Fruit fly (Drosophila melanogaster) ovary, adult (tissue): ENCODE results near the gene CG13891.

Experiments
- CG17801 ChIP-seq: fragments of 200-800 bp; optimal IDR thresholded peaks from 2 replicates; lab custom pipeline; 2019; ENCODE audit warnings: missing biosample characterization, mild to moderate bottlenecking, missing genetic modification characterization, moderate library complexity; ENCODE audit not compliant: partially characterized antibody

Gene CG13891

dm6 chr3L:433806-434205 is at the start of gene CG13891:
TSS of gene CG13891 (minus strand) at chr3L:433906.
- TF ChIP-seq CG17801 (GFP tag; lab: Kevin White, UChicago), result no peak

DNA sequence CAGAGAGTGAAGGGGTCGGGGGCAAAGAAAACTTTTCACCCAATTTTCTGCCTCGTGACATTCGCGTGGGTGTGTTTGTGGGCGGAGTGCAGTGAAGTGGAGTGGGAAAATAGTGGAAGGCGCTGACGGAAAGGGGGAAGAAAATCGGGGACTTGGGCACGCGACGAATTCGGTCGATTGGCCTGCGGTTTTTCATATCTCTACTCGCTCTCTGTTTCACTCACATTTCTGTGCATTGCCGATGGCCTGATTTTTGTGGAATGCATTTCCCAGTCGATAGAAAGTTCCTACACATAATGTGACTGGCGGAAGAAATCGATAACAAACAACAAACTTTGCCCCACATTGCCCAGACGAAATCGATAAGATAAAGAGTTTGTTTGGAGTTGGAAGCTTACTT is 39.4 kb upstream of the CG13891 start:
- TF ChIP-seq CG17801 (GFP tag; lab: Kevin White, UChicago), result no peak

DNA sequence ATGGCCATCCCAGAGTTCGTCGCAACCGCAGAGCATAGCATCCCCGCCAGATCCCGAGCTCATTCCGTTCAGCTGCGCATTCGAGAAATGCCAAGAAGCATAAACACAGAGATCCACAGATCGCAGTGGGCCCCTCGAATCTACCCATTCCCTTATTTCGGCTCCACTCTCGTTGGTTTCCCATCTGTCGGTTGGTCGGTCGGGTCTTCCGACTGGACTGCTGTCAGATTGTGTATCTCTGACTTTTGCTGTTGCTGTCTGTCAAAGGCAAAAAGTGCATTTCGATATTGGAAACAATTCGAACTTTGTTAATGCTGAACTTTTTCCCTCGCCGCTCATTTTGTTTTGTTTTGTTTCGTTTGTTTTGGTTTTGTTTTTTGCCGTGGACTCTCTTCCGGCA is 37.5 kb upstream of the CG13891 start:
- TF ChIP-seq CG17801 (GFP tag; lab: Kevin White, UChicago), result no peak

DNA sequence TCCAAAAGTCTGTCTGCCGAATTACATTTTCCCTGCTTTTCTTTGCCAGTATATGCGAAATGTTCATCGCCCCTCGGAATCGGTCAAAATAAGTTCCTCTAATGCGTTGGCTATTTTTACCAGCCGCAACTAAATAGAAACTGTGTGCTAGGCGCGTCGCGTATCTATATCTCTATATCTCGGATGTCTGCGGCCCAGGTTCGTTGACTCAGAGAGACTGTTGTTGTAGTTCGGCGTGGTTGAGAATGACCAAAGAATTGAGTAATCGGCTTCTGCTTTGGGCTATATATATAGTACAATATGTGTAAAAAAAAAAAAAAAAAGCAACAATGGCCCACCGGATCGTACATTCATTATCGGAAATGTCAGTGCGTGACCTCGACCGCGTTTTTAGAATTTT is 31.7 kb upstream of the CG13891 start:
- no peak for TF ChIP-seq CG17801 (GFP tag; lab: Kevin White, UChicago)

DNA sequence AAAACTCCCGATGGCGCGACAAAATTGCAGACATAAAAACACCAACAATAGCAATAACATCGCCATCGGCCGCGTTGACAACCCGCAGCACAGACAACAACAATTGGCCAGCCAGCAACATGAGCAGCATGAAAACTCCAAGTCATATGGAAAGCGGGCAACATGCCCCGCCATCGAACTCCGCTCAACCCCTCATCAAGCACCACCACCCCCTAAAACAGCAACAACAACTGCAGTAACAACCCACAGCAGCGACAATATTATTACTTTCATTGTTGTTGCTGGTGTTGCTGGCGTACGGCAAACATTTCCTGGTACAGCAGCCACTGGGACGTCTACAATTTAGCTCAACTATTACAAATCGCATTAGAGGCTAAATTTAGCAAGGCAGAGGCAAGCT is 23.7 kb upstream of the CG13891 start:
- no peak for TF ChIP-seq CG17801 (GFP tag; lab: Kevin White, UChicago)

DNA sequence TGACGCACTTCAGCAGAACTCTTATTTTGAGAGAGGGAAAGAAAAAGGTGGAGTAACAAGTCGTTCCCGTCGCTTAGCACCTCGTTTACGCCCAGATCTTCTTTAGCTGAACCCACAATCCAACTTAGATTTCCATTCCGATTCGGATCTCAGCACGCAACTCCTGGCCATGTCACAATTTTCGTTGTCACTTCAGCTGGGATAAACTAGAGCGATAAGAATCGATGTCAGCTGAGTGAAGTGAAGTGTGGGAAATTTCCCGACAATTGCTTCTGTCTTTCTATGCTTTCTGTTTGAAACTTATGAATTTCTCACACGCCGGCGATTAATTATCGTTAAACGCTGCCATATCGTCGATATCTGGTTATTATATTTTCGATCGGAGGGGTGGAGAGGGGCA is 22.7 kb upstream of the CG13891 start:
- no peak for TF ChIP-seq CG17801 (GFP tag; lab: Kevin White, UChicago)

DNA sequence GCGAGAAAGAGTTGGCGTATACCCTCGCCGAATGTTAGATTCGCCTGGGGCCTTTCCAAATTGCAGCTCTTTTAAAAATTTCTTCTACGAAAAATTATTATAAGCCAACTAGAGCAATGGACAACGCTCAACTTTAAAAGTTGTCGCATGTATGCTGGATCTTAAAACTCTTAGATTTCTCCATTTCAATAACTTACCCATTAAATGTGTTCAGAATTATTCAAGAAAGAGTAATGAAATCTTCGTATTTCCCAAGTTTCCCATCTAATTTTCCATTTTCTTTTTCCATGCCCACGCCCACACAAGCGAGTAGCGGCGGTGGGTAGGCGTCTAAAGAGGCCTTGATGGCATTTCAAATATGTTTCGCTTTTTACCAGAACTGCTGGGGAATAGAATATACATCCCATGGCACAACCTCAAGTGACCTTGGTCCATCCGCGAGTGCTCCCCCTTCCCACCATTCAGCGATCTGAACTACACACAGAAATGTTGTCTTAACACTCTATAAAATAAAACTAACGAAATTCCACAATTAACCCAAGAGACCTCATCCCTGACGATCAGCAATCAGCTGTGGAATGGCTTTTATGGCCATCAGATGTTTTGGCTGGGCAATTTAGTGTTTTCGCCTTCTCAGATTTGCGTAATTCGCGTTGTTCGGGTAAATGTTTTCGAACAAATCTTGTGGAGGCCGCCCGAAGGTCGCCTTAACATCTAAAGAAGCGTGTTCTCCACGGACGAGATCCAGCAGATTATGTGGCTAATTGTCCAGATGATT is 21.3 kb upstream of the CG13891 start:
- TF ChIP-seq CG17801 (GFP tag; lab: Kevin White, UChicago), result no peak

DNA sequence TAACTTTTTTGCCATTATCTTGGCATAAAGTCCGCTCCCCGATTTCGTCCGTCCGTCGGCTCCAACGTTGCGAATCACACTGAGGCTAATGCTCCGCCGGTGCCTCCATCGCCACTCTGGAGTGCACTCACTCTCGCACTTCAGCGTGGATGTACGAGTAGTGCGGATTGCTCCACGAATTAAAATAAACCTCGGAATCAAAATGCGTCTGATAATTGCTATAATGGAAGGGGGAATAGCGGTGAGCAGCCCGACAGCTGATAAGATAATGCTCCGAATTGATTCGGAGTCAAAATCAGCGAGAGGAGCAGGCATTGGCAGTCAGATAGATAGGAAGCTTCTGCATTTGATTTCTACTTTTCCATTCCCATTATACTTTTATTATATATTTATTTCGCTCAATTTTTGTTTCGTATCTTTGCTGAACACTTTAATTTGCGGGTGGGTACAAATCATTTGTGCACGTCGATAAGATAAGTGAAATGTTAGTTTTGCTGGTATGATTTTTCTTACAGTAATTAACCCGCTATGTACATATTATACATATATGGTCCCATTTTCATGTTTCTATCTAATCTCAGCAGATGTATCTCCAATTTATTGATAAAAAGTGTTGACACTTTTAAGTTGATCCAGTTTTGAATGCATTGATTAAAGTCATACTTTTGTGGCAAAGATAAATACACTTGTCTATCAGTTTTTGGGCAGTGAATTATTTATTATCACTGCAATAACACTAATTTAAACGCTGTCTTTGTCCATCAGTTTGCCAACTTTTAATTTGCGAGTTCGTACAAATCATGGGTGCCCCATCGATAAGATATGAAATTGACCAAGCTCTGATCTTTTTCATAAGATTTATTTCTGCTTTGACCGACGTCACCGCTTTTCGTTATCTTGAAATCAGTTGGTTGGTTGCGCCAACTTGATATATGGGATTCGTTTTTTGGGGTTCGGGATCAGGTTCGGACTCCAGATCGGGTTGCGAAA is 14.6 kb upstream of the CG13891 start:
- no peak for TF ChIP-seq CG17801 (GFP tag; lab: Kevin White, UChicago)

DNA sequence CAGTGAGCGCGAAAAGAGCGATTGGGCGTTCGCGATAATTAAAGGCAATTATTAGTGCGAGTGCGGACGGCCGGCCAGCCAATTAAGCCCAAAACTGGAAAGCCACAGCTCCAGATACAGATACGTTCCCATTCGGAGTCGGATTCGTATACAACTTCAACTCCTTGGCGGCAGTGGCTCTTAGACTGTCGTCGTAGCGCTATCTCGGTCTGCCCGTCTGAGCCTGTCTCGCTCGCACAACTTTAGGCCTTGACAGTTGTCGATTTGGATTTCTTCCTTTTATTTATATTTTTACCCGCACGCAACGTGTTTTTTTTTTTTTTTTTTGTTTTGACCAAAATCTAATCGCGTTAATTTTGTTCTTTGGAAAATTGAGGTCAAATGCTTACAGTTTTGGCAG is 13.5 kb upstream of the CG13891 start:
- no peak for TF ChIP-seq CG17801 (GFP tag; lab: Kevin White, UChicago)

DNA sequence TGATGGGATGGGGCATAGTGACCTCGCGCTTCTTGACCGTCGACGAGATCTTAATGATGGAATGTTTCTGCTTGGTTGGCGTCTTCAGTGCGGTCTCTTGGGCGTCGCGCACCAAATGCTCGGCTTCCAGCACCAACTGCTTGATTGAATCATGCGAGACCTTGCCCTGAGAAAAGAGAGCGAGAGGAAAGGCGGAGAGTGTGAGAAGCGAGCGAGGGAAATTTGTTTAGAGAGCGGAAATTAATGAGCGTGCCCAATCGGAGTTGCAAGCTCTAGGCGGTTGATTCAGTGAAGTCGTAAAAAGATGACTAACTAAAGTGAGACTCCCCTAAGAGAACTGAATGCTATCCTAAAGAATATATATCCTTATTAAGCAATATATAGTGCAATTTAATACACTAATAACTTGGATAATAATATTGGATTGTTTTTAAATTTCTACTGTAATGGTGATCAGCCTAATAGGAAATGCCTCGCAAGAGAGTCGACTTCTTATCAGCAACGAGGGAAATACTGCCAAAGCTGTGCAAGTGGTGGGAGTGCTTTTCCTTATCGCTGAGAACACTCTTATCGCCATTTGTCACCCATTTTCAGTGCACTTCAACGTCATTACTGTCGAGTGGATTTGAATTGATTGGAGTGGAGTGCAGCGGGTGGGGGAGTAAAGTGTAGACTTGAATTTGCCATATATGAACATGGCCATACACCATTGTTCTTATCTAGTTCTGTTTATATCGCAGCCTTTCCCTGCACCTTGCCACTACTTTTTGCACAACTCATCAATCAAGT is 12.2 kb upstream of the CG13891 start:
- TF ChIP-seq CG17801 (GFP tag; lab: Kevin White, UChicago), result peak; percentile 6

dm6 chr3L:441644-442193 is 8.0 kb upstream of the CG13891 start:
- TF ChIP-seq CG17801 (GFP tag; lab: Kevin White, UChicago), result no peak

dm6 chr3L:441035-441604 is 7.4 kb upstream of the CG13891 start:
- peak; percentile 86 for TF ChIP-seq CG17801 (GFP tag; lab: Kevin White, UChicago)

DNA sequence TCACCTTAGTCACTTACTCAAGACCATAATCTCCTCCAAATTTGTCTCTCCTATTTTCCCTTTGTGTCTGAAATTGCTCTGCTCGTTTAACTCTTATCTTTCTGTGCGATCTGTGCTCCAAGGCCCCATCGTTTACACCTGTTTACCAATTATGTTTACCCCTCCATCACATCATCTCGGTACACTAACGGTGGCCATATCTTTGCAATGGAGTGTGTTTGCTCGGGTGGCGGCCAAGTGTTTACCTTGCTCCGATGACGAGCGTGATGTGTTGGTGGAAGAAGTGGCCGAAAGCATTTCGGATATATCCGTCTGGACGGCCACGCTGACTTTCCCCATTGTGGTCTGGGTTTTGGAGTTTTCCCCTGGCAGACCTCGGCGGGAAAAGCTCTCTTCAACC is 6.5 kb upstream of the CG13891 start:
- no peak for TF ChIP-seq CG17801 (GFP tag; lab: Kevin White, UChicago)

dm6 chr3L:439538-439937 is 5.8 kb upstream of the CG13891 start:
- TF ChIP-seq CG17801 (GFP tag; lab: Kevin White, UChicago), result no peak
